Fruit fly (Drosophila melanogaster) whole organism, embryonic: Measurements from ENCODE around the gene CG33281.

Experiments used
- Asciz ChIP-seq: fragments of 200-800 bp; sonication (Bioruptor generic); optimal IDR thresholded peaks from 2 replicates; lab custom pipeline; 2017; ENCODE audit warnings: missing biosample characterization, mild to moderate bottlenecking, missing genetic modification characterization, missing genetic modification reagents
- BtbVII ChIP-seq: fragments of 200-800 bp; sonication (Bioruptor generic); optimal IDR thresholded peaks from 3 replicates; lab custom pipeline; 2017; ENCODE audit warnings: missing biosample characterization, mild to moderate bottlenecking, missing genetic modification characterization
- CG10565 ChIP-seq: fragments of 200-800 bp; sonication (Bioruptor generic); optimal IDR thresholded peaks from 3 replicates; lab custom pipeline; 2016; ENCODE audit warnings: missing biosample characterization, mild to moderate bottlenecking, missing genetic modification characterization
- CG12769 ChIP-seq: fragments of 200-800 bp; sonication (Bioruptor generic); optimal IDR thresholded peaks from 2 replicates; lab custom pipeline; 2019; ENCODE audit warnings: missing biosample characterization, mild to moderate bottlenecking, missing genetic modification characterization, moderate library complexity
- CG13424 ChIP-seq: fragments of 200-800 bp; sonication (Bioruptor generic); optimal IDR thresholded peaks from 2 replicates; lab custom pipeline; 2019; ENCODE audit warnings: missing biosample characterization, mild to moderate bottlenecking, missing genetic modification characterization, moderate library complexity
- CG14710 ChIP-seq: fragments of 200-800 bp; sonication (Bioruptor generic); optimal IDR thresholded peaks from 3 replicates; lab custom pipeline; 2019; ENCODE audit warnings: missing biosample characterization, mild to moderate bottlenecking, missing genetic modification characterization, moderate library complexity
- CG17361 ChIP-seq: fragments of 200-800 bp; sonication (Bioruptor generic); IDR thresholded peaks from 3 replicates; pipeline ENCODE4 v1.3.6; 2022; ENCODE audit warnings: missing biosample characterization, missing genetic modification characterization
- CG17385 ChIP-seq: fragments of 200-800 bp; sonication (Bioruptor generic); optimal IDR thresholded peaks from 3 replicates; lab custom pipeline; 2018; ENCODE audit warnings: missing biosample characterization, mild to moderate bottlenecking, missing genetic modification characterization
- CG2129 ChIP-seq: fragments of 200-800 bp; sonication (Bioruptor generic); IDR thresholded peaks from 2 replicates; pipeline ENCODE4 v1.3.6; 2022; ENCODE audit warnings: missing biosample characterization, missing genetic modification characterization; ENCODE audit not compliant: partially characterized antibody
- CG3163 ChIP-seq: fragments of 200-800 bp; sonication (Bioruptor generic); optimal IDR thresholded peaks from 3 replicates; lab custom pipeline; 2016; ENCODE audit warnings: missing biosample characterization, missing genetic modification characterization
- CG32772 ChIP-seq: fragments of 200-800 bp; sonication (Bioruptor generic); IDR thresholded peaks from 2 replicates; pipeline ENCODE4 v1.3.6; 2022; ENCODE audit warnings: missing biosample characterization, missing genetic modification characterization
- CG3407 ChIP-seq: fragments of 200-800 bp; sonication (Bioruptor generic); optimal IDR thresholded peaks from 2 replicates; lab custom pipeline; 2018; ENCODE audit warnings: missing biosample characterization, mild to moderate bottlenecking, missing genetic modification characterization
- CG4730 ChIP-seq: fragments of 200-800 bp; sonication (Bioruptor generic); IDR thresholded peaks from 2 replicates; pipeline ENCODE4 v1.3.6; 2022; ENCODE audit warnings: missing biosample characterization, missing genetic modification characterization
- CG5180 ChIP-seq: fragments of 200-800 bp; sonication (Bioruptor generic); optimal IDR thresholded peaks from 3 replicates; lab custom pipeline; 2017; ENCODE audit warnings: missing biosample characterization, missing genetic modification characterization, mild to moderate bottlenecking, moderate library complexity, missing genetic modification reagents
- CG6765 ChIP-seq: fragments of 200-800 bp; sonication (Bioruptor generic); optimal IDR thresholded peaks from 3 replicates; lab custom pipeline; 2017; ENCODE audit warnings: missing biosample characterization, mild to moderate bottlenecking, missing genetic modification characterization
- CG7928 ChIP-seq: fragments of 200-800 bp; sonication (Bioruptor generic); optimal IDR thresholded peaks from 2 replicates; lab custom pipeline; 2017; ENCODE audit warnings: missing biosample characterization, mild to moderate bottlenecking, missing genetic modification characterization
- CG7987 ChIP-seq: fragments of 200-800 bp; sonication (Bioruptor generic); optimal IDR thresholded peaks from 2 replicates; lab custom pipeline; 2018; ENCODE audit warnings: missing biosample characterization, mild to moderate bottlenecking, missing genetic modification characterization, moderate library complexity
- CG8765 ChIP-seq: fragments of 200-800 bp; sonication (Bioruptor generic); IDR thresholded peaks from 2 replicates; pipeline ENCODE4 v1.3.6; 2022; ENCODE audit warnings: missing biosample characterization, missing genetic modification characterization
- Fer2 ChIP-seq: fragments of 200-800 bp; sonication (Bioruptor generic); optimal IDR thresholded peaks from 2 replicates; lab custom pipeline; 2018; ENCODE audit warnings: missing biosample characterization, mild to moderate bottlenecking, missing genetic modification characterization, moderate library complexity
- Fer3 ChIP-seq: fragments of 200-800 bp; sonication (Bioruptor generic); optimal IDR thresholded peaks from 2 replicates; lab custom pipeline; 2018; ENCODE audit warnings: missing biosample characterization, mild to moderate bottlenecking, missing genetic modification characterization, moderate library complexity
- HHEX ChIP-seq: fragments of 200-800 bp; sonication (Bioruptor generic); optimal IDR thresholded peaks from 3 replicates; lab custom pipeline; 2017; ENCODE audit warnings: missing biosample characterization, mild to moderate bottlenecking, missing genetic modification characterization, missing genetic modification reagents
- Hey ChIP-seq: fragments of 200-800 bp; sonication (Bioruptor generic); optimal IDR thresholded peaks from 3 replicates; lab custom pipeline; 2018; ENCODE audit warnings: missing biosample characterization, mild to moderate bottlenecking, missing genetic modification characterization
- Hmr ChIP-seq: fragments of 200-800 bp; sonication (Bioruptor generic); optimal IDR thresholded peaks from 3 replicates; lab custom pipeline; 2017; ENCODE audit warnings: mild to moderate bottlenecking, missing biosample characterization, missing genetic modification reagents, missing genetic modification characterization
- Hr3 ChIP-seq: fragments of 200-800 bp; sonication (Bioruptor generic); optimal IDR thresholded peaks from 3 replicates; lab custom pipeline; 2016; ENCODE audit warnings: missing biosample characterization, missing genetic modification characterization
- Kr ChIP-seq: fragments of 200-800 bp; sonication (Bioruptor generic); optimal IDR thresholded peaks from 2 replicates; lab custom pipeline; 2017; ENCODE audit warnings: missing biosample characterization, mild to moderate bottlenecking, missing genetic modification characterization
- Meics ChIP-seq: fragments of 200-800 bp; sonication (Bioruptor generic); optimal IDR thresholded peaks from 2 replicates; lab custom pipeline; 2017; ENCODE audit warnings: missing biosample characterization, mild to moderate bottlenecking, missing genetic modification characterization
- Mrtf ChIP-seq: fragments of 200-800 bp; sonication (Bioruptor generic); IDR thresholded peaks from 3 replicates; pipeline ENCODE4 v1.3.6; 2022; ENCODE audit warnings: missing biosample characterization, missing genetic modification characterization
- PHDP ChIP-seq: fragments of 200-800 bp; sonication (Bioruptor generic); optimal IDR thresholded peaks from 3 replicates; lab custom pipeline; 2018; ENCODE audit warnings: missing biosample characterization, mild to moderate bottlenecking, missing genetic modification characterization, moderate library complexity
- Sox102F ChIP-seq: fragments of 200-800 bp; sonication (Bioruptor generic); optimal IDR thresholded peaks from 2 replicates; lab custom pipeline; 2018; ENCODE audit warnings: missing biosample characterization, mild to moderate bottlenecking, missing genetic modification characterization, moderate library complexity
- cad ChIP-seq: fragments of >200 bp; optimal IDR thresholded peaks from 2 replicates; lab custom pipeline; 2017; ENCODE audit warnings: missing biosample characterization, missing genetic modification characterization
- ci ChIP-seq: fragments of 200-800 bp; sonication (Bioruptor generic); IDR thresholded peaks from 3 replicates; pipeline ENCODE4 v1.3.6; 2022; ENCODE audit warnings: missing biosample characterization, missing genetic modification characterization
- croc ChIP-seq: fragments of 200-800 bp; sonication (Bioruptor generic); conservative IDR thresholded peaks from 3 replicates; pipeline ENCODE4 v1.3.6; 2022; ENCODE audit warnings: missing biosample characterization, missing genetic modification characterization
- crol ChIP-seq: fragments of 200-800 bp; sonication (Bioruptor generic); IDR thresholded peaks from 2 replicates; pipeline ENCODE4 v1.3.6; 2022; ENCODE audit warnings: missing biosample characterization, missing genetic modification characterization
- cwo ChIP-seq: fragments of 200-800 bp; sonication (Bioruptor generic); optimal IDR thresholded peaks from 3 replicates; lab custom pipeline; 2017; ENCODE audit warnings: missing biosample characterization, missing genetic modification characterization, mild to moderate bottlenecking, moderate library complexity, missing genetic modification reagents
- dimm ChIP-seq: fragments of 200-800 bp; sonication (Bioruptor generic); IDR thresholded peaks from 2 replicates; pipeline ENCODE4 v1.3.6; 2022; ENCODE audit warnings: missing biosample characterization, missing genetic modification characterization
- eyg ChIP-seq: fragments of 200-800 bp; sonication (Bioruptor generic); optimal IDR thresholded peaks from 3 replicates; lab custom pipeline; 2016; ENCODE audit warnings: missing biosample characterization, missing genetic modification characterization
- gsb ChIP-seq: fragments of 200-800 bp; sonication (Bioruptor generic); IDR thresholded peaks from 2 replicates; pipeline ENCODE4 v1.3.6; 2022; ENCODE audit warnings: missing biosample characterization, missing genetic modification characterization
- gt ChIP-seq: fragments of 200-800 bp; sonication (Bioruptor generic); IDR thresholded peaks from 2 replicates; pipeline ENCODE4 v1.3.6; 2022; ENCODE audit warnings: missing biosample characterization, missing genetic modification characterization
- kah ChIP-seq: fragments of 200-800 bp; sonication (Bioruptor generic); optimal IDR thresholded peaks from 2 replicates; lab custom pipeline; 2018; ENCODE audit warnings: missing biosample characterization, mild to moderate bottlenecking, missing genetic modification characterization
- kni ChIP-seq: fragments of 200-800 bp; sonication (Bioruptor generic); optimal IDR thresholded peaks from 3 replicates; lab custom pipeline; 2017; ENCODE audit warnings: mild to moderate bottlenecking, missing biosample characterization, missing genetic modification reagents, missing genetic modification characterization
- lab ChIP-seq: fragments of 200-800 bp; sonication (Bioruptor generic); optimal IDR thresholded peaks from 3 replicates; lab custom pipeline; 2017; ENCODE audit warnings: missing biosample characterization, missing genetic modification characterization, mild to moderate bottlenecking, moderate library complexity, missing genetic modification reagents
- lov ChIP-seq, 2 experiments: fragments of 200-800 bp in 1 of 2; fragments of >200 bp in 1 of 2; sonication (Bioruptor generic) in 1 of 2; IDR thresholded peaks in 1 of 2; optimal IDR thresholded peaks in 1 of 2; 2 replicates in 1 of 2; 3 replicates in 1 of 2; pipeline versions ENCODE4 v1.3.6 to Lab custom; 2017 to 2022; ENCODE audit warnings: missing biosample characterization in 1 of 2, missing genetic modification characterization in 1 of 2
- mirr ChIP-seq: fragments of 200-800 bp; sonication (Bioruptor generic); optimal IDR thresholded peaks from 3 replicates; lab custom pipeline; 2018; ENCODE audit warnings: missing biosample characterization, mild to moderate bottlenecking, missing genetic modification characterization
- pfk ChIP-seq: fragments of 200-800 bp; sonication (Bioruptor generic); optimal IDR thresholded peaks from 2 replicates; lab custom pipeline; 2018; ENCODE audit warnings: missing biosample characterization, mild to moderate bottlenecking, missing genetic modification characterization, moderate library complexity
- psq ChIP-seq: fragments of 200-800 bp; sonication (Bioruptor generic); optimal IDR thresholded peaks from 2 replicates; lab custom pipeline; 2017; ENCODE audit warnings: missing biosample characterization, missing genetic modification characterization
- seq ChIP-seq: fragments of 200-800 bp; sonication (Bioruptor generic); IDR thresholded peaks from 2 replicates; pipeline ENCODE4 v1.3.6; 2022; ENCODE audit warnings: missing biosample characterization, missing genetic modification characterization
- slou ChIP-seq: fragments of 200-800 bp; sonication (Bioruptor generic); optimal IDR thresholded peaks from 3 replicates; lab custom pipeline; 2016; ENCODE audit warnings: missing biosample characterization, missing genetic modification characterization
- ssp ChIP-seq: fragments of 200-800 bp; sonication (Bioruptor generic); IDR thresholded peaks from 2 replicates; pipeline ENCODE4 v1.3.6; 2022; ENCODE audit warnings: missing biosample characterization, missing genetic modification characterization
- z ChIP-seq: fragments of 200-800 bp; sonication (Bioruptor generic); IDR thresholded peaks from 3 replicates; pipeline ENCODE4 v1.3.6; 2022; ENCODE audit warnings: missing biosample characterization, missing genetic modification characterization

CG33281 gene

DNA sequence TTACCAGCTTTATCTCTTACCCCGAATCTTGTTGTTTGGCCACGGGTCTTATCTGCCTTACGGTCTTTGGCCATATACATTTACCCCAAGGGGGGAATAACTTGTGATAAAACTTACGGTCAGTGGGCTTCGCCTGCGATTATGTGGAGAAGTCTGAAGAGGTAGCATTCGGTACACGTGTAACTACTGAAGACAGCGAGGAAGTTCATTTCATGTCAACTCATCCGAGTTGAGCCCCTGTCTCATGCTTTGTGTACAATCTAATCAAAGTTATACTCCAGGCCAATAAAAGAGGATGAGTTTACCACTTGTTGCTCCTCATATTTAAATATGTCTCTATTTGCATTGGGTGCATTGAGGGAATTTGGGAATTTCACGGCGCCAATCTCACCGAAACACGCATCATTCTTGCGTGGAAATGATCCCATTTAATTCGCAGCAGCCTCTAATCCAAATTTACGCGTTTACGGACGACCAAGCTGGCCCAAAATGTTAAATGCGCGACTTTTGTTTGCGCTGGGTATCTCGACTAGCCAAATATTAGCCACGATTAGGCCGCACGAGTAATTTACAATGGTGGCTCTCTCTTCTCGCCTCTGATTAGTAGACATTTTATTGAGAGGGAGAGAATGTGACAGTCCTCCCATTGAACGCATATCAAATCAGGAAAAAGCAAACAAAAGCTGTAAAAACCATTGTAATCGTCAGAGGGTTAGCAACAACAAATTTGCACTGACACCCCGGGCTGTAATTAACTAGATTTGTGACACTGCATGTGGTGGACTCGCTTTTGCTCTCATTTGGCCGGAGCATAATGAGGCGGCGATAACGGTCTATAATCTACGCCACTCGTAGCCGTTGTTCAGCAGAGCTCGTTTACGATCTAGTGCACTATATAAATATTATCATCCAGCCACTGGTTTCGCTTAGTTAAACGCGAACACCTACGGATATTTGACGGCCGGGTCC is at the start of gene CG33281 (continued):
- TF ChIP-seq CG7928 (GFP tag; lab: Kevin White, UChicago) (peak; percentile 2), Hmr (GFP tag; lab: Kevin White, UChicago) (peak; percentile 30), CG7987 (GFP tag; lab: Kevin White, UChicago) (peak; percentile 52), gsb (GFP tag; lab: Robert Waterston, UW) (0 out of 2 replicates have a peak, but pooled peaks have one; percentile 28), Hr3 (no peak), CG13424 (tag; lab: Kevin White, UChicago) (no peak), PHDP (tag; lab: Kevin White, UChicago) (peak; percentile 4), mirr (GFP tag; lab: Kevin White, UChicago) (peak; percentile 67), cad (GFP tag; lab: Kevin White, UChicago) (no peak), CG3163 (GFP tag; lab: Kevin White, UChicago) (no peak), CG17361 (GFP tag; lab: Robert Waterston, UW) (no peak), Meics (GFP tag; lab: Kevin White, UChicago) (peak; percentile 93), kah (peak; percentile 72), ci (GFP tag; lab: Robert Waterston, UW) (no peak), HHEX (GFP tag; lab: Kevin White, UChicago) (peak; percentile 75), Fer2 (tag; lab: Kevin White, UChicago) (peak; percentile 71), BtbVII (peak; percentile 64), Fer3 (peak; percentile 61), eyg (no peak), psq (GFP tag; lab: Kevin White, UChicago) (no peak), dimm (GFP tag; lab: Robert Waterston, UW) (no peak), CG5180 (GFP tag; lab: Kevin White, UChicago) (peak; percentile 59), CG2129 (GFP tag; lab: Robert Waterston, UW) (no peak), kni (GFP tag; lab: Kevin White, UChicago) (peak; percentile 23), Mrtf (no peak), cwo (GFP tag; lab: Kevin White, UChicago) (peak; percentile 84), ssp (no peak), Asciz (GFP tag; lab: Kevin White, UChicago) (peak; percentile 56), pfk (GFP tag; lab: Kevin White, UChicago) (peak; percentile 12), Kr (GFP tag; lab: Kevin White, UChicago) (no peak), croc (GFP tag; lab: Robert Waterston, UW) (no peak), CG6765 (GFP tag; lab: Kevin White, UChicago) (peak; percentile 51), CG3407 (no peak), CG4730 (no peak), z (GFP tag; lab: Robert Waterston, UW) (no peak)
- TF ChIP-seq, all 482 proteins: peak for 45

DNA sequence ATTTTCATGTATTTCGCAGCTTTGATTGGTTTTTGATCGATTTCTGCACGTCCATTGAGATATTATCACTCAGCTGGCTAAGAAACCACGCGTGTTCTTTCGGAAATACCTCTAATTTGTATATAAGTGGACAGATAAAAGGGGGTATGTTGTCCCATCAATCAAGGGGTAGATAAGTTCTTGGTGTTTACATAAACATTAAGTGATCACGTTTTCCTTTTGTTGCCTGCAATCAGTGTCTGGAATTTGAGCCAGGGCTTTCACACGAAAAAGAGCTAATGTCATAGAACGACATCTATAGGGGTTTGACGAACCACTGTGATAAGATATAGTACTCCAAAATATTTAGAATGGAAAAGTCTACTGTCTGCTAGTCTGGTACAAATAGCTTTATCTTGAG is 45.3 kb upstream of the CG33281 start:
- TF ChIP-seq seq (GFP tag; lab: Robert Waterston, UW) (no peak), CG17385 (GFP tag; lab: Kevin White, UChicago) (no peak), CG14710 (tag; lab: Kevin White, UChicago) (no peak), CG7987 (GFP tag; lab: Kevin White, UChicago) (no peak), Hey (tag; lab: Kevin White, UChicago) (peak; percentile 71), CG12769 (tag; lab: Kevin White, UChicago) (no peak), slou (GFP tag; lab: Kevin White, UChicago) (no peak), CG10565 (GFP tag; lab: Kevin White, UChicago) (no peak), lov (optimal IDR thresholded peaks at IDR 0.05; lab: Kevin White, UChicago) (no peak), lov (GFP tag; IDR thresholded peaks at IDR 0.05; lab: Robert Waterston, UW) (no peak), lab (peak; percentile 77), CG32772 (no peak), gt (no peak), crol (GFP tag; lab: Robert Waterston, UW) (no peak), Sox102F (GFP tag; lab: Kevin White, UChicago) (no peak), CG8765 (GFP tag; lab: Robert Waterston, UW) (no peak), cwo (GFP tag; lab: Kevin White, UChicago) (peak; percentile 35)
